Fruit fly (Drosophila melanogaster) whole organism, embryonic: ENCODE measurements around the gene Ccp84Aa.

Source experiments
- Awh ChIP-seq: fragments of 200-800 bp; sonication (Bioruptor generic); IDR thresholded peaks from 2 replicates; pipeline ENCODE4, ENCODE4 v1.3.6; 2022; ENCODE audit warnings: missing biosample characterization, missing genetic modification characterization
- CG10209 ChIP-seq: fragments of 200-800 bp; sonication (Bioruptor generic); optimal IDR thresholded peaks from 3 replicates; lab custom pipeline; 2017; ENCODE audit warnings: missing biosample characterization, mild to moderate bottlenecking, missing genetic modification characterization, missing genetic modification reagents
- CG12769 ChIP-seq: fragments of 200-800 bp; sonication (Bioruptor generic); optimal IDR thresholded peaks from 2 replicates; lab custom pipeline; 2019; ENCODE audit warnings: missing biosample characterization, mild to moderate bottlenecking, missing genetic modification characterization, moderate library complexity
- CG15601 ChIP-seq: fragments of 200-800 bp; sonication (Bioruptor generic); optimal IDR thresholded peaks from 3 replicates; lab custom pipeline; 2019; ENCODE audit warnings: missing biosample characterization, mild to moderate bottlenecking, missing genetic modification characterization, moderate library complexity
- CG1603 ChIP-seq: fragments of 200-800 bp; sonication (Bioruptor generic); optimal IDR thresholded peaks from 2 replicates; lab custom pipeline; 2019; ENCODE audit warnings: missing biosample characterization, mild to moderate bottlenecking, missing genetic modification characterization, moderate library complexity
- CG17328 ChIP-seq: fragments of 200-800 bp; sonication (Bioruptor generic); IDR thresholded peaks from 2 replicates; pipeline ENCODE4 v1.3.6; 2022; ENCODE audit warnings: missing biosample characterization, missing genetic modification characterization
- CG18619 ChIP-seq: fragments of 200-800 bp; sonication (Bioruptor generic); optimal IDR thresholded peaks from 3 replicates; lab custom pipeline; 2017; ENCODE audit warnings: missing biosample characterization, mild to moderate bottlenecking, missing genetic modification characterization
- CG2875 ChIP-seq: fragments of 200-800 bp; sonication (Bioruptor generic); optimal IDR thresholded peaks from 2 replicates; lab custom pipeline; 2017; ENCODE audit warnings: missing biosample characterization, mild to moderate bottlenecking, missing genetic modification characterization, missing genetic modification reagents
- CG33557 ChIP-seq: fragments of 200-800 bp; sonication (Bioruptor generic); optimal IDR thresholded peaks from 2 replicates; lab custom pipeline; 2019; ENCODE audit warnings: missing biosample characterization, mild to moderate bottlenecking, missing genetic modification characterization, moderate library complexity
- CG4328 ChIP-seq: fragments of 200-800 bp; sonication (Bioruptor generic); optimal IDR thresholded peaks from 3 replicates; lab custom pipeline; 2017; ENCODE audit warnings: missing biosample characterization, missing genetic modification reagents, missing genetic modification characterization
- CG5953 ChIP-seq: fragments of 200-800 bp; sonication (Bioruptor generic); IDR thresholded peaks from 2 replicates; pipeline ENCODE4 v1.3.6; 2022; ENCODE audit warnings: missing biosample characterization, missing genetic modification characterization
- CG6813 ChIP-seq: fragments of 200-800 bp; sonication (Bioruptor generic); optimal IDR thresholded peaks from 2 replicates; lab custom pipeline; 2017; ENCODE audit warnings: missing biosample characterization, missing genetic modification characterization, mild to moderate bottlenecking, moderate library complexity, missing genetic modification reagents
- CG7271 ChIP-seq: fragments of 200-800 bp; sonication (Bioruptor generic); optimal IDR thresholded peaks from 2 replicates; lab custom pipeline; 2018; ENCODE audit warnings: missing biosample characterization, mild to moderate bottlenecking, missing genetic modification characterization, moderate library complexity
- CG7987 ChIP-seq: fragments of 200-800 bp; sonication (Bioruptor generic); optimal IDR thresholded peaks from 2 replicates; lab custom pipeline; 2018; ENCODE audit warnings: missing biosample characterization, mild to moderate bottlenecking, missing genetic modification characterization, moderate library complexity
- CG8290 ChIP-seq, 3 experiments: fragments of 200-800 bp; sonication (Bioruptor generic); optimal IDR thresholded peaks; 2 replicates each; lab custom pipeline; 2016 to 2019; ENCODE audit warnings: missing biosample characterization in 3 of 3, missing genetic modification characterization in 3 of 3, mild to moderate bottlenecking in 2 of 3, moderate library complexity in 1 of 3
- CG9727 ChIP-seq: fragments of 200-800 bp; sonication (Bioruptor generic); optimal IDR thresholded peaks from 3 replicates; lab custom pipeline; 2017; ENCODE audit warnings: missing biosample characterization, mild to moderate bottlenecking, missing genetic modification characterization
- CG9932 ChIP-seq: fragments of 200-800 bp; sonication (Bioruptor generic); IDR thresholded peaks from 2 replicates; pipeline ENCODE4 v1.3.6; 2022; ENCODE audit warnings: missing biosample characterization, missing genetic modification characterization
- CHES-1-like ChIP-seq: fragments of 200-800 bp; sonication (Bioruptor generic); optimal IDR thresholded peaks from 2 replicates; lab custom pipeline; 2016; ENCODE audit warnings: missing biosample characterization, missing genetic modification characterization
- CTCF ChIP-seq: fragments of 200-800 bp; sonication (Bioruptor generic); optimal IDR thresholded peaks from 2 replicates; lab custom pipeline; 2017; ENCODE audit warnings: missing biosample characterization, mild to moderate bottlenecking, missing genetic modification characterization, moderate library complexity
- GATAe ChIP-seq: fragments of 200-800 bp; sonication (Bioruptor generic); conservative IDR thresholded peaks from 2 replicates; pipeline ENCODE4 v1.3.6; 2022; ENCODE audit warnings: missing biosample characterization, missing genetic modification characterization
- H15 ChIP-seq: fragments of 200-800 bp; sonication (Bioruptor generic); IDR thresholded peaks from 3 replicates; pipeline ENCODE4 v1.3.6; 2022; ENCODE audit warnings: missing biosample characterization, missing genetic modification characterization
- HLHmδ ChIP-seq: fragments of 200-800 bp; sonication (Bioruptor generic); optimal IDR thresholded peaks from 2 replicates; lab custom pipeline; 2018; ENCODE audit warnings: missing biosample characterization, mild to moderate bottlenecking, missing genetic modification characterization, moderate library complexity
- Hey ChIP-seq: fragments of 200-800 bp; sonication (Bioruptor generic); optimal IDR thresholded peaks from 3 replicates; lab custom pipeline; 2018; ENCODE audit warnings: missing biosample characterization, mild to moderate bottlenecking, missing genetic modification characterization
- Hr3 ChIP-seq: fragments of 200-800 bp; sonication (Bioruptor generic); optimal IDR thresholded peaks from 3 replicates; lab custom pipeline; 2016; ENCODE audit warnings: missing biosample characterization, missing genetic modification characterization
- Kr ChIP-seq: fragments of 200-800 bp; sonication (Bioruptor generic); optimal IDR thresholded peaks from 2 replicates; lab custom pipeline; 2017; ENCODE audit warnings: missing biosample characterization, mild to moderate bottlenecking, missing genetic modification characterization
- Xrp1 ChIP-seq: fragments of 200-800 bp; sonication (Bioruptor generic); IDR thresholded peaks from 2 replicates; pipeline ENCODE4 v1.3.6; 2022; ENCODE audit warnings: missing biosample characterization, missing genetic modification characterization
- al ChIP-seq: fragments of 200-800 bp; sonication (Bioruptor generic); IDR thresholded peaks from 2 replicates; pipeline ENCODE4 v1.3.6; 2022; ENCODE audit warnings: missing biosample characterization, missing genetic modification characterization
- bsh ChIP-seq, 2 experiments: fragments of 200-800 bp; sonication (Bioruptor generic); optimal IDR thresholded peaks; 2 replicates each; lab custom pipeline; 2017 to 2018; ENCODE audit warnings: mild to moderate bottlenecking in 2 of 2, missing biosample characterization in 2 of 2, missing genetic modification characterization in 2 of 2, moderate library complexity in 1 of 2
- caup ChIP-seq: fragments of 200-800 bp; sonication (Bioruptor generic); optimal IDR thresholded peaks from 3 replicates; lab custom pipeline; 2017; ENCODE audit warnings: missing biosample characterization, mild to moderate bottlenecking, missing genetic modification characterization, moderate library complexity; ENCODE audit not compliant: severe bottlenecking
- ci ChIP-seq: fragments of 200-800 bp; sonication (Bioruptor generic); IDR thresholded peaks from 3 replicates; pipeline ENCODE4 v1.3.6; 2022; ENCODE audit warnings: missing biosample characterization, missing genetic modification characterization
- crp ChIP-seq, 2 experiments: fragments of 200-800 bp; sonication (Bioruptor generic); optimal IDR thresholded peaks; 2 replicates in 1 of 2; 3 replicates in 1 of 2; lab custom pipeline; 2017; ENCODE audit warnings: missing biosample characterization in 2 of 2, missing genetic modification characterization in 2 of 2, mild to moderate bottlenecking in 1 of 2, moderate library complexity in 1 of 2
- dati ChIP-seq: fragments of 200-800 bp; sonication (Bioruptor generic); IDR thresholded peaks from 2 replicates; pipeline ENCODE4 v1.3.6; 2022; ENCODE audit warnings: missing biosample characterization, missing genetic modification characterization
- fd102C ChIP-seq: fragments of 200-800 bp; sonication (Bioruptor generic); optimal IDR thresholded peaks from 2 replicates; lab custom pipeline; 2018; ENCODE audit warnings: missing biosample characterization, mild to moderate bottlenecking, missing genetic modification characterization, moderate library complexity
- gcm2 ChIP-seq: fragments of 200-800 bp; sonication (Bioruptor generic); optimal IDR thresholded peaks from 2 replicates; lab custom pipeline; 2016; ENCODE audit warnings: missing biosample characterization, missing genetic modification characterization
- grau ChIP-seq: fragments of 200-800 bp; optimal IDR thresholded peaks from 3 replicates; lab custom pipeline; 2019; ENCODE audit warnings: missing biosample characterization, mild to moderate bottlenecking, missing genetic modification characterization, moderate library complexity
- grn ChIP-seq: fragments of 200-800 bp; sonication (Bioruptor generic); optimal IDR thresholded peaks from 3 replicates; lab custom pipeline; 2017; ENCODE audit warnings: missing biosample characterization, missing genetic modification characterization
- gsb-n ChIP-seq: fragments of 200-800 bp; sonication (Bioruptor generic); optimal IDR thresholded peaks from 3 replicates; lab custom pipeline; 2018; ENCODE audit warnings: missing biosample characterization, mild to moderate bottlenecking, missing genetic modification characterization
- hb ChIP-seq: fragments of 200-800 bp; sonication (Bioruptor generic); IDR thresholded peaks from 3 replicates; pipeline ENCODE4 v1.3.6; 2022; ENCODE audit warnings: missing biosample characterization, missing genetic modification characterization; ENCODE audit not compliant: partially characterized antibody
- oc ChIP-seq: fragments of 200-800 bp; sonication (Bioruptor generic); optimal IDR thresholded peaks from 2 replicates; lab custom pipeline; 2018; ENCODE audit warnings: missing biosample characterization, mild to moderate bottlenecking, missing genetic modification characterization, moderate library complexity
- onecut ChIP-seq: fragments of 200-800 bp; sonication (Bioruptor generic); IDR thresholded peaks from 2 replicates; pipeline ENCODE4 v1.3.6; 2022; ENCODE audit warnings: missing biosample characterization, missing genetic modification characterization
- org-1 ChIP-seq: fragments of 200-800 bp; sonication (Bioruptor generic); optimal IDR thresholded peaks from 2 replicates; lab custom pipeline; 2017; ENCODE audit warnings: missing biosample characterization, missing genetic modification characterization
- otp ChIP-seq: fragments of 200-800 bp; sonication (Bioruptor generic); IDR thresholded peaks from 3 replicates; pipeline ENCODE4, ENCODE4 v1.3.6; 2022; ENCODE audit warnings: missing biosample characterization, missing genetic modification characterization
- pnt ChIP-seq: fragments of 200-800 bp; sonication (Bioruptor generic); optimal IDR thresholded peaks from 3 replicates; lab custom pipeline; 2016; ENCODE audit warnings: missing biosample characterization, missing genetic modification characterization
- pum ChIP-seq: fragments of 200-800 bp; sonication (Bioruptor generic); optimal IDR thresholded peaks from 2 replicates; lab custom pipeline; 2016; ENCODE audit warnings: missing biosample characterization, missing genetic modification characterization
- sqz ChIP-seq: fragments of 200-800 bp; sonication (Bioruptor generic); optimal IDR thresholded peaks from 3 replicates; lab custom pipeline; 2018; ENCODE audit warnings: missing biosample characterization, mild to moderate bottlenecking, missing genetic modification characterization
- tna ChIP-seq: fragments of 200-800 bp; sonication (Bioruptor generic); IDR thresholded peaks from 2 replicates; pipeline ENCODE4 v1.3.6; 2022; ENCODE audit warnings: missing biosample characterization, missing genetic modification characterization; ENCODE audit not compliant: partially characterized antibody

Gene Ccp84Aa

dm6 chr3R:6664371-6665116, 39.3 kb upstream of the Ccp84Aa start (continued):
- TF ChIP-seq caup (GFP tag; lab: Kevin White, UChicago) = no peak
- TF ChIP-seq GATAe = no peak
- peak; percentile 3 for TF ChIP-seq pnt (GFP tag; lab: Kevin White, UChicago)
- TF ChIP-seq, all 482 proteins: peak for 94

- TF ChIP-seq CG6813 (GFP tag; lab: Kevin White, UChicago) = peak; percentile 44
- TF ChIP-seq dati (GFP tag; lab: Robert Waterston, UW) = peak; percentile 32; the same call in 1 of the 2 replicates
- TF ChIP-seq grau (tag; lab: Kevin White, UChicago) = peak; percentile 41
- peak; percentile 45 for TF ChIP-seq CG10209
- TF ChIP-seq CG4328 = peak; percentile 6
- TF ChIP-seq al = no peak
- peak; percentile 17 for TF ChIP-seq CG7987 (GFP tag; lab: Kevin White, UChicago)
- no peak for TF ChIP-seq Hr3
- TF ChIP-seq tna = no peak
- TF ChIP-seq CG18619 (GFP tag; lab: Kevin White, UChicago) = peak; percentile 27
- TF ChIP-seq CG9932 (GFP tag; lab: Robert Waterston, UW) = no peak
- 0 out of 2 replicates have a peak, but pooled peaks have one; percentile 34 for TF ChIP-seq CG5953 (GFP tag; lab: Robert Waterston, UW)
- peak; percentile 17 for TF ChIP-seq fd102C
- peak in 1 of 2 experiments; percentile 57 for TF ChIP-seq bsh (GFP tag; optimal IDR thresholded peaks at IDR 0.05; lab: Kevin White, UChicago)
- TF ChIP-seq hb (GFP tag; lab: Robert Waterston, UW) = no peak
- TF ChIP-seq onecut = peak; percentile 14; the same call in 1 of the 2 replicates
- no peak for TF ChIP-seq gcm2 (GFP tag; lab: Kevin White, UChicago)
- no peak for TF ChIP-seq CG8290 (GFP tag; optimal IDR thresholded peaks at IDR 0.05; lab: Kevin White, UChicago)
- peak in 1 of 2 experiments; percentile 56 for TF ChIP-seq CG8290 (tag; optimal IDR thresholded peaks at IDR 0.05; lab: Kevin White, UChicago)
- TF ChIP-seq CG17328 (GFP tag; lab: Robert Waterston, UW) = peak; percentile 53
- peak; percentile 43 for TF ChIP-seq gsb-n
- TF ChIP-seq CTCF (GFP tag; lab: Kevin White, UChicago) = peak; percentile 11
- TF ChIP-seq oc (tag; lab: Kevin White, UChicago) = peak; percentile 57
- peak; percentile 81 for TF ChIP-seq CG2875 (GFP tag; lab: Kevin White, UChicago)
- TF ChIP-seq HLHmδ = peak; percentile 95
- TF ChIP-seq grn (GFP tag; lab: Kevin White, UChicago) = peak; percentile 69
- TF ChIP-seq CG33557 (GFP tag; lab: Kevin White, UChicago) = peak; percentile 79
- TF ChIP-seq otp (GFP tag; lab: Robert Waterston, UW) = peak; percentile 76; the same call in 2 of the 3 replicates
- TF ChIP-seq sqz (GFP tag; lab: Kevin White, UChicago) = no peak
- peak; percentile 27; the same call in 1 of the 2 replicates for TF ChIP-seq Awh (GFP tag; lab: Robert Waterston, UW)
- TF ChIP-seq CG12769 (tag; lab: Kevin White, UChicago) = peak; percentile 37
- peak; percentile 52 for TF ChIP-seq CG15601 (tag; lab: Kevin White, UChicago)
- no peak for TF ChIP-seq pum (GFP tag; lab: Kevin White, UChicago)
- TF ChIP-seq CG9727 = peak; percentile 62
- TF ChIP-seq org-1 (GFP tag; lab: Kevin White, UChicago) = peak; percentile 57
- TF ChIP-seq ci (GFP tag; lab: Robert Waterston, UW) = peak; percentile 81
- TF ChIP-seq Hey (tag; lab: Kevin White, UChicago) = peak; percentile 9
- TF ChIP-seq CHES-1-like (GFP tag; lab: Kevin White, UChicago) = no peak
- peak; percentile 57 for TF ChIP-seq Kr (GFP tag; lab: Kevin White, UChicago)
- TF ChIP-seq H15 (GFP tag; lab: Robert Waterston, UW) = 0 out of 3 replicates have a peak, but pooled peaks have one; percentile 21
- TF ChIP-seq crp (GFP tag; optimal IDR thresholded peaks at IDR 0.05; lab: Kevin White, UChicago) = peak in 1 of 2 experiments; percentile 8
- TF ChIP-seq CG1603 (tag; lab: Kevin White, UChicago) = peak; percentile 67
- TF ChIP-seq Xrp1 = peak; percentile 71
- no peak for TF ChIP-seq CG7271 (tag; lab: Kevin White, UChicago)
Measured at dm6 chr3R:6665117-6665654, 38.7 kb upstream of the Ccp84Aa start.
